Worm (Caenorhabditis elegans) whole organism, L4 larva: ENCODE results near the gene M03F8.5.

ENCODE experiments used
- F10B5.3 ChIP-seq: sonication (generic microtip); optimal IDR thresholded peaks from 2 replicates; lab custom pipeline; 2016; ENCODE audit warnings: mild to moderate bottlenecking, missing genetic modification characterization, missing compliant biosample characterization
- R02D3.7 ChIP-seq: fragments of 150-350 bp; sonication (generic microtip); optimal IDR thresholded peaks from 3 replicates; lab custom pipeline; 2014; ENCODE audit warnings: missing biosample characterization, missing genetic modification characterization
- T20F7.1 ChIP-seq: fragments of 200-800 bp; sonication (Bioruptor generic); optimal IDR thresholded peaks from 2 replicates; lab custom pipeline; 2018; ENCODE audit warnings: mild to moderate bottlenecking, missing genetic modification characterization, missing compliant biosample characterization
- Y75B8A.6 ChIP-seq: fragments of 200-800 bp; sonication (Bioruptor generic); IDR thresholded peaks from 2 replicates; pipeline ENCODE4 v1.3.6; 2022; ENCODE audit warnings: missing genetic modification reagents, missing genetic modification characterization, missing compliant biosample characterization
- aly-2 ChIP-seq: sonication (generic microtip); optimal IDR thresholded peaks from 2 replicates; lab custom pipeline; 2018; ENCODE audit warnings: missing biosample characterization, missing genetic modification characterization
- ama-1 ChIP-seq: fragments of 150-350 bp; optimal IDR thresholded peaks from 2 replicates; lab custom pipeline; 2014; ENCODE audit warnings: inconsistent platforms, mixed read lengths
- arid-1 ChIP-seq: fragments of 200-800 bp; sonication (Bioruptor generic); conservative IDR thresholded peaks from 2 replicates; pipeline ENCODE4 v1.3.6; 2022; ENCODE audit warnings: missing genetic modification reagents, missing genetic modification characterization, missing compliant biosample characterization
- ceh-20 ChIP-seq: fragments of 200-800 bp; sonication (Bioruptor generic); IDR thresholded peaks from 2 replicates; pipeline ENCODE4 v1.3.6; 2022; ENCODE audit warnings: missing genetic modification reagents, missing genetic modification characterization, missing compliant biosample characterization
- ceh-28 ChIP-seq: fragments of 150-350 bp; optimal IDR thresholded peaks from 2 replicates; lab custom pipeline; 2014; ENCODE audit warnings: missing biosample characterization, missing genetic modification reagents, missing genetic modification characterization
- ceh-32 ChIP-seq: sonication (generic microtip); optimal IDR thresholded peaks from 2 replicates; lab custom pipeline; 2016; ENCODE audit warnings: mild to moderate bottlenecking, missing genetic modification characterization, missing compliant biosample characterization; ENCODE audit not compliant: poor library complexity
- ceh-82 ChIP-seq: sonication (generic microtip); optimal IDR thresholded peaks from 2 replicates; lab custom pipeline; 2017; ENCODE audit warnings: missing biosample characterization, missing genetic modification characterization
- ctbp-1 ChIP-seq: fragments of 200-800 bp; sonication (Bioruptor generic); IDR thresholded peaks from 2 replicates; pipeline ENCODE4 v1.3.6; 2022; ENCODE audit warnings: missing genetic modification reagents, missing genetic modification characterization, missing compliant biosample characterization
- daf-16 ChIP-seq, 3 experiments: sonication (generic microtip); optimal IDR thresholded peaks; 2 replicates each; lab custom pipeline; 2016 to 2017; ENCODE audit warnings: missing genetic modification characterization in 3 of 3, missing genetic modification reagents in 3 of 3, mild to moderate bottlenecking in 2 of 3, missing compliant biosample characterization in 2 of 3, missing biosample characterization in 1 of 3, moderate library complexity in 1 of 3
- daf-19 ChIP-seq: fragments of 200-800 bp; sonication (Bioruptor generic); conservative IDR thresholded peaks from 2 replicates; pipeline ENCODE4 v1.3.6; 2022; ENCODE audit warnings: missing genetic modification characterization, missing compliant biosample characterization
- egl-43 ChIP-seq: fragments of 200-800 bp; sonication (Bioruptor generic); IDR thresholded peaks from 2 replicates; pipeline ENCODE4 v1.3.6; 2022; ENCODE audit warnings: missing genetic modification reagents, missing genetic modification characterization, missing compliant biosample characterization
- fkh-10 ChIP-seq: fragments of 150-350 bp; optimal IDR thresholded peaks from 2 replicates; lab custom pipeline; 2014; ENCODE audit warnings: missing biosample characterization, missing genetic modification reagents, missing genetic modification characterization
- gei-8 ChIP-seq: fragments of 200-800 bp; sonication (Bioruptor generic); optimal IDR thresholded peaks from 2 replicates; lab custom pipeline; 2018; ENCODE audit warnings: mild to moderate bottlenecking, missing genetic modification characterization, missing compliant biosample characterization
- hlh-11 ChIP-seq: fragments of 200-800 bp; sonication (Bioruptor generic); optimal IDR thresholded peaks from 2 replicates; lab custom pipeline; 2018; ENCODE audit warnings: mild to moderate bottlenecking, missing genetic modification characterization, missing compliant biosample characterization
- hlh-30 ChIP-seq: sonication (generic microtip); optimal IDR thresholded peaks from 2 replicates; lab custom pipeline; 2017; ENCODE audit warnings: antibody characterized with exemption, mild to moderate bottlenecking, missing genetic modification characterization, missing compliant biosample characterization; ENCODE audit not compliant: insufficient read depth
- hmg-1.1 ChIP-seq: fragments of 200-800 bp; sonication (Bioruptor generic); IDR thresholded peaks from 2 replicates; pipeline ENCODE4 v1.3.6; 2022; ENCODE audit warnings: missing genetic modification reagents, missing genetic modification characterization, missing compliant biosample characterization
- jun-1 ChIP-seq: fragments of 150-350 bp; optimal IDR thresholded peaks from 2 replicates; lab custom pipeline; 2014; ENCODE audit warnings: missing biosample characterization, missing genetic modification reagents, missing genetic modification characterization
- lsy-2 ChIP-seq, 2 experiments: fragments of 150-350 bp in 1 of 2; sonication (generic microtip) in 1 of 2; optimal IDR thresholded peaks; 2 replicates each; lab custom pipeline; 2014 to 2017; ENCODE audit warnings: missing biosample characterization in 2 of 2, missing genetic modification characterization in 2 of 2
- mep-1 ChIP-seq: fragments of 150-350 bp; sonication (generic microtip); optimal IDR thresholded peaks from 3 replicates; lab custom pipeline; 2014; ENCODE audit warnings: missing biosample characterization, missing genetic modification characterization
- php-3 ChIP-seq: fragments of 200-800 bp; sonication (Bioruptor generic); IDR thresholded peaks from 2 replicates; pipeline ENCODE4 v1.3.6; 2022; ENCODE audit warnings: missing genetic modification reagents, missing genetic modification characterization, missing compliant biosample characterization
- pqm-1 ChIP-seq: sonication (generic microtip); optimal IDR thresholded peaks from 2 replicates; lab custom pipeline; 2017; ENCODE audit warnings: missing biosample characterization, missing genetic modification characterization
- rbr-2 ChIP-seq: sonication (generic microtip); optimal IDR thresholded peaks from 2 replicates; lab custom pipeline; 2016; ENCODE audit warnings: missing genotype, missing genetic modification characterization, missing compliant biosample characterization
- spr-1 ChIP-seq: sonication (generic microtip); optimal IDR thresholded peaks from 2 replicates; lab custom pipeline; 2016; ENCODE audit warnings: mild to moderate bottlenecking, missing genetic modification characterization, missing compliant biosample characterization
- tag-97 ChIP-seq: fragments of 200-800 bp; sonication (Bioruptor generic); IDR thresholded peaks from 2 replicates; pipeline ENCODE4 v1.3.6; 2022; ENCODE audit warnings: missing genetic modification characterization, missing compliant biosample characterization
- unc-130 ChIP-seq: sonication (generic microtip); optimal IDR thresholded peaks from 2 replicates; lab custom pipeline; 2016; ENCODE audit warnings: missing genetic modification reagents, missing genetic modification characterization, missing compliant biosample characterization
- unc-62 ChIP-seq, 3 experiments: fragments of 150-350 bp in 1 of 3; sonication (generic microtip); optimal IDR thresholded peaks in 2 of 3; peaks in 1 of 3; 1 replicate in 1 of 3; 2 replicates in 2 of 3; lab custom pipeline; 2014 to 2017; ENCODE audit warnings: missing biosample characterization in 3 of 3, missing genetic modification characterization in 3 of 3, missing genetic modification reagents in 3 of 3, missing genotype in 1 of 3
- zag-1 ChIP-seq: fragments of 150-350 bp; optimal IDR thresholded peaks from 2 replicates; lab custom pipeline; 2014; ENCODE audit warnings: missing biosample characterization, missing genetic modification characterization
- zfp-3 ChIP-seq: fragments of 200-800 bp; sonication (Bioruptor generic); conservative IDR thresholded peaks from 2 replicates; pipeline ENCODE4 v1.3.6; 2022; ENCODE audit warnings: missing genetic modification reagents, missing genetic modification characterization, missing compliant biosample characterization

The M03F8.5 gene

DNA sequence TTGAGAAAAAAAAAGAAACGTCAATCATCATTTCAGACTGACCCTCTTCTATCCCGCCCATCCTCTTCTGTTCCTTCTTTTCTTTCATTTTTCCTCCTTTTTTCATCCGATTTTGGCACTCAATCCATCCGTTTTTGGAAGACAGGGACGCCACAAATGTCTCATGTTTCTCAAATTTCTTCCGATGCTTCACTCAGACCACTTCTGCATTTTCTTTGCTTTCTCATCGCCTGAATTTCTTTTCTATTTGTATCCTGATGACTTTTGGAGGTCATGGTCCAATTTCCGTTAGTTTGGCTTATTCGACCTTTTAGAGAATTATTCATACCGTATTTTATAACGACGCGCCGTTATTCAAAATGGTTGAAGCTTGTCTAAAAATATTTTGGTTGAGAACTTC is 36.0 kb upstream of the M03F8.5 start:
- TF ChIP-seq ceh-32 (no peak), unc-62 (GFP tag; optimal IDR thresholded peaks at IDR 0.05 in 1 of 2; lab: Kevin White, UChicago) (peak in 1 of 2 experiments; percentile 91), unc-62 (tag; optimal IDR thresholded peaks at IDR 0.05; lab: Kevin White, UChicago) (no peak)

- peak in 1 of 2 experiments; percentile 95 for TF ChIP-seq unc-62 (GFP tag; optimal IDR thresholded peaks at IDR 0.05 in 1 of 2; lab: Kevin White, UChicago)
- TF ChIP-seq unc-62 (tag; optimal IDR thresholded peaks at IDR 0.05; lab: Kevin White, UChicago): no peak
- peak in 1 of 2 experiments; percentile 7 for TF ChIP-seq lsy-2 (tag; optimal IDR thresholded peaks at IDR 0.05; lab: Kevin White, UChicago)
- TF ChIP-seq spr-1 (tag; lab: Kevin White, UChicago): no peak
- peak; percentile 18 for TF ChIP-seq fkh-10
- TF ChIP-seq T20F7.1 (GFP tag; lab: Kevin White, UChicago): no peak
- no peak for TF ChIP-seq zag-1 (tag; lab: Kevin White, UChicago)
- no peak for TF ChIP-seq rbr-2 (tag; lab: Kevin White, UChicago)
- no peak for TF ChIP-seq F10B5.3 (tag; lab: Kevin White, UChicago)
- TF ChIP-seq zfp-3 (GFP tag; lab: Robert Waterston, UW): no peak
- no peak for TF ChIP-seq tag-97 (GFP tag; lab: Robert Waterston, UW)
- TF ChIP-seq hlh-30: peak; percentile 56
- no peak for TF ChIP-seq hmg-1.1 (GFP tag; lab: Robert Waterston, UW)
- TF ChIP-seq mep-1: peak; percentile 23
- TF ChIP-seq hlh-11: peak; percentile 28
- no peak for TF ChIP-seq ceh-20 (GFP tag; lab: Robert Waterston, UW)
- TF ChIP-seq, all 104 proteins: peak for 6
Observed at ce11 chrV:5964658-5965178, 28.1 kb upstream of the M03F8.5 start.

DNA sequence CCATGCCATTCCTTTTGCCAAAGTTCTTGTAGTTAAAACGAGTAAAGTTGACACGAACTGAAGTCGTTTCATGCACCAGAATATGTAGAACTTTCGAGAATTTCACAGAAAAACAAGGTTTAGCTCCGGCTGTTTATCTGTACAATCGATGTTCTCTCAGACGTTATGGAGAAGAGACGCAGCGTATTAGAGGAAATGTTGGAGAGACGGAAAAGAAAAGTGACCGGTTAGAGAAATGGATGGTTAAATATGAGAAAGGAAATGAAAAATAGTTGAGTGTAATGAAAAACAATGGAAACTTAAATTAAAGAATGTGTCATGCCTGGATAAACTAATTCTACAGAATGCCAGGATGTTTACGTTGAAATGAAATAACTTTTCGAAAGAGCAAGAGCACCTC is 27.1 kb upstream of the M03F8.5 start, which contains the start of gene pcm-1:
Gene pcm-1, minus strand, starts transcription at position 187 of the 400 bp plus-strand sequence.
- TF ChIP-seq pqm-1 (tag; lab: Kevin White, UChicago) (no peak), rbr-2 (tag; lab: Kevin White, UChicago) (peak; percentile 5), ctbp-1 (GFP tag; lab: Robert Waterston, UW) (no peak), hlh-30 (peak; percentile 30), hlh-11 (peak; percentile 59), mep-1 (peak; percentile 13), lsy-2 (tag; optimal IDR thresholded peaks at IDR 0.05; lab: Kevin White, UChicago) (peak in 1 of 2 experiments; percentile 49), daf-16 (GFP tag; optimal IDR thresholded peaks at IDR 0.05; lab: Kevin White, UChicago) (peak in 1 of 2 experiments; percentile 71), daf-16 (tag; optimal IDR thresholded peaks at IDR 0.05; lab: Kevin White, UChicago) (peak; percentile 92), unc-62 (GFP tag; optimal IDR thresholded peaks at IDR 0.05 in 1 of 2; lab: Kevin White, UChicago) (peak in 1 of 2 experiments; percentile 97), unc-62 (tag; optimal IDR thresholded peaks at IDR 0.05; lab: Kevin White, UChicago) (no peak), ceh-28 (tag; lab: Kevin White, UChicago) (peak; percentile 42), php-3 (GFP tag; lab: Robert Waterston, UW) (no peak)

DNA sequence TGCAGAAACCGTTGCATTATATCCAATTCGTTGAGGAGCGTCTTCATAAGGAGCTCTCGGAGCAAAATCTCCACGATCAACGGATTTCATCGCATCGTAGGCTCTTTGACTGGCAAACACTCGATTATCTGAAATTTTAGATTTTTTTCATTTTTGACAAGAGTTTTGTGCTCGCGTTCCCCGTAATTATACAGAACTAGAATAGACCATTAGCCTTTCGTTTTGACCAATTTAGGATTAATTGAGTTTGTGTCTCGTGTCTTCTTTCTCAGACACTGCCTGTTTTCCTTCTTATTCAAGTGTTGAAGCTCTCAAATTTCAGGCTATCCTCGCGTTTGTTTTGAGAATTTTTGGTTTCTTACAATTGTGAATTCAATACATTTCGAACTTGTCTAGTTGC is 26.5 kb upstream of the M03F8.5 start:
- no peak for TF ChIP-seq ceh-82 (tag; lab: Kevin White, UChicago)
- no peak for TF ChIP-seq daf-16 (GFP tag; optimal IDR thresholded peaks at IDR 0.05; lab: Kevin White, UChicago)
- TF ChIP-seq daf-16 (tag; optimal IDR thresholded peaks at IDR 0.05; lab: Kevin White, UChicago): no peak
- no peak for TF ChIP-seq ama-1
- no peak for TF ChIP-seq unc-130 (GFP tag; lab: Kevin White, UChicago)
- TF ChIP-seq egl-43 (GFP tag; lab: Robert Waterston, UW): no peak
- no peak for TF ChIP-seq arid-1
- TF ChIP-seq gei-8: no peak
- TF ChIP-seq jun-1 (tag; lab: Kevin White, UChicago): no peak
- TF ChIP-seq zag-1 (tag; lab: Kevin White, UChicago): no peak
- no peak for TF ChIP-seq aly-2 (tag; lab: Kevin White, UChicago)
- no peak for TF ChIP-seq Y75B8A.6 (GFP tag; lab: Robert Waterston, UW)
- TF ChIP-seq R02D3.7: no peak
- TF ChIP-seq daf-19 (GFP tag; lab: Robert Waterston, UW): no peak
